Worm (Caenorhabditis elegans) whole organism, dauer: ENCODE results near the gene C27B7.6.

ENCODE experiments used
- unc-62 ChIP-seq: sonication (generic microtip); optimal IDR thresholded peaks from 2 replicates; lab custom pipeline; 2017; ENCODE audit warnings: missing biosample characterization, missing genetic modification reagents, missing genetic modification characterization

C27B7.6 gene

DNA sequence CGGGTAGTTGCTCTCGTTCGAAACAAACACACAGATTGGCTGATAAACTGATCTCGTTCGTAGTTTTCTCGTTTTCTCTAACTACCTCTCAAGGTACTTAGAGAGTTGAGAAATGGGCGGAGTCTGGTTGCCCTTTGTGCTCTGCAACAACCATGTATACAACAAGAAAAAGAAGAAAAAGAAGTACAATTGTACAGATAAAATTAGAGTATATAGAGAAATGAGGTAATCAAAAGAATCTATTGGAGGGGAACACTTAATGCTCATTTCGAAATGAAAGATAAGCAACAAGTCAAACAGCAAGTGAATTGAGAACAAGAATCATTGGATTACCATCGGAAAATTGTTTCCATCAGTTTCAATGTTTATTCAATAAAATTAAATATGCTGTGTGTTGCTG, 40.8 kb downstream of the C27B7.6 start, which contains the start of gene C09G9.1:
TSS of gene C09G9.1 (minus strand) at position 143 of the 400 bp plus-strand sequence.
- no peak for TF ChIP-seq unc-62 (GFP tag; lab: Kevin White, UChicago)

- no peak for TF ChIP-seq unc-62 (GFP tag; lab: Kevin White, UChicago)
These were observed 41.5 kb downstream of the C27B7.6 start for ce11 chrIV:8864672-8865071.

DNA sequence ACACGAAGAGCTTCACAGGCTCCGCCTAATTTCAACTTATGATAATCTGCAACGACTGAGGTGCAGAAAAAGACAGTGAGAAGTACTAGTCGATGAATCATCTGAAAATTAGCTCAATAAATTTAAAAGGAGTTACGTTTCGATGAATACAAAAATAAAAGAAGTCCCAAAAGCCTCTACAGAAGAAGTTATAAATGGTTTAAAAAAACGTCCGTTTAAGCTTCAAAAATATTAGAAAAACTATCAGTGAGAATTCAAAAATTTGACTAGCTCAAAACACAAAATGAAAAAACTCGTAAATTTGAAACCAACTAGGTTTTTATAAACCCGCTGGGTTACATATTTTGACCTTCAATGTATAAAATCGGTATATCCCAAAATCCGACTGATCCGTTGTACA, 50.2 kb downstream of the C27B7.6 start, which contains the start of gene T11B7.5:
TSS of gene T11B7.5 (minus strand) at position 101 of the 400 bp plus-strand sequence.
- TF ChIP-seq unc-62 (GFP tag; lab: Kevin White, UChicago) = no peak

- no peak for TF ChIP-seq unc-62 (GFP tag; lab: Kevin White, UChicago)
These were observed 52.8 kb downstream of the C27B7.6 start for ce11 chrIV:8853301-8853700.
